Fruit fly (Drosophila melanogaster) whole organism, embryonic: Measurements from ENCODE around the gene CG4955.

Experiments
- Abd-B ChIP-seq: fragments of 200-800 bp; sonication (Bioruptor generic); optimal IDR thresholded peaks from 2 replicates; lab custom pipeline; 2018; ENCODE audit warnings: missing biosample characterization, mild to moderate bottlenecking, missing genetic modification characterization, moderate library complexity
- Bgb ChIP-seq: fragments of 200-800 bp; sonication (Bioruptor generic); IDR thresholded peaks from 2 replicates; pipeline ENCODE4 v1.3.6; 2022; ENCODE audit warnings: missing biosample characterization, missing genetic modification characterization; ENCODE audit not compliant: partially characterized antibody
- CG10321 ChIP-seq: fragments of 200-800 bp; sonication (Bioruptor generic); IDR thresholded peaks from 2 replicates; pipeline ENCODE4 v1.3.6; 2022; ENCODE audit warnings: missing biosample characterization, missing genetic modification characterization
- CG10366 ChIP-seq: fragments of 200-800 bp; sonication (Bioruptor generic); IDR thresholded peaks from 2 replicates; pipeline ENCODE4 v1.3.6; 2022; ENCODE audit warnings: missing biosample characterization, missing genetic modification characterization
- CG10543 ChIP-seq: fragments of 200-800 bp; sonication (Bioruptor generic); optimal IDR thresholded peaks from 3 replicates; lab custom pipeline; 2017; ENCODE audit warnings: missing biosample characterization, mild to moderate bottlenecking, missing genetic modification characterization, moderate library complexity
- CG11695 ChIP-seq: fragments of 200-800 bp; sonication (Bioruptor generic); IDR thresholded peaks from 3 replicates; pipeline ENCODE4 v1.3.6; 2022; ENCODE audit warnings: missing biosample characterization, missing genetic modification characterization
- CG14710 ChIP-seq: fragments of 200-800 bp; sonication (Bioruptor generic); optimal IDR thresholded peaks from 3 replicates; lab custom pipeline; 2019; ENCODE audit warnings: missing biosample characterization, mild to moderate bottlenecking, missing genetic modification characterization, moderate library complexity
- CG14860 ChIP-seq: fragments of 200-800 bp; sonication (Bioruptor generic); IDR thresholded peaks from 3 replicates; pipeline ENCODE4 v1.3.6; 2022; ENCODE audit warnings: missing biosample characterization, missing genetic modification characterization; ENCODE audit not compliant: partially characterized antibody
- CG15514 ChIP-seq: fragments of 200-800 bp; sonication (Bioruptor generic); optimal IDR thresholded peaks from 3 replicates; lab custom pipeline; 2017; ENCODE audit warnings: missing biosample characterization, missing genetic modification characterization, mild to moderate bottlenecking, moderate library complexity, missing genetic modification reagents
- CG16863 ChIP-seq: fragments of 200-800 bp; sonication (Bioruptor generic); optimal IDR thresholded peaks from 3 replicates; lab custom pipeline; 2016; ENCODE audit warnings: missing biosample characterization, missing genetic modification characterization
- CG17359 ChIP-seq: fragments of 200-800 bp; sonication (Bioruptor generic); optimal IDR thresholded peaks from 3 replicates; lab custom pipeline; 2018; ENCODE audit warnings: missing biosample characterization, mild to moderate bottlenecking, missing genetic modification characterization, moderate library complexity
- CG18262 ChIP-seq: fragments of 200-800 bp; optimal IDR thresholded peaks from 3 replicates; lab custom pipeline; 2019; ENCODE audit warnings: missing biosample characterization, mild to moderate bottlenecking, missing genetic modification characterization, moderate library complexity
- CG32772 ChIP-seq: fragments of 200-800 bp; sonication (Bioruptor generic); IDR thresholded peaks from 2 replicates; pipeline ENCODE4 v1.3.6; 2022; ENCODE audit warnings: missing biosample characterization, missing genetic modification characterization
- CG4707 ChIP-seq: fragments of 200-800 bp; sonication (Bioruptor generic); optimal IDR thresholded peaks from 2 replicates; lab custom pipeline; 2018; ENCODE audit warnings: missing biosample characterization, mild to moderate bottlenecking, missing genetic modification characterization, moderate library complexity
- CG6654 ChIP-seq: fragments of 200-800 bp; sonication (Bioruptor generic); optimal IDR thresholded peaks from 2 replicates; lab custom pipeline; 2017; ENCODE audit warnings: missing biosample characterization, mild to moderate bottlenecking, missing genetic modification characterization
- CG8765 ChIP-seq: fragments of 200-800 bp; sonication (Bioruptor generic); IDR thresholded peaks from 2 replicates; pipeline ENCODE4 v1.3.6; 2022; ENCODE audit warnings: missing biosample characterization, missing genetic modification characterization
- Chrac-16 ChIP-seq: fragments of 200-800 bp; sonication (Bioruptor generic); optimal IDR thresholded peaks from 3 replicates; lab custom pipeline; 2016; ENCODE audit warnings: missing biosample characterization, missing genetic modification characterization
- CoRest ChIP-seq: fragments of 200-800 bp; sonication (Bioruptor generic); optimal IDR thresholded peaks from 3 replicates; lab custom pipeline; 2018; ENCODE audit warnings: missing biosample characterization, mild to moderate bottlenecking, missing genetic modification characterization, moderate library complexity
- Dp ChIP-seq: fragments of 200-800 bp; sonication (Bioruptor generic); optimal IDR thresholded peaks from 2 replicates; lab custom pipeline; 2018; ENCODE audit warnings: missing biosample characterization, mild to moderate bottlenecking, missing genetic modification characterization, moderate library complexity
- Ets65A ChIP-seq: fragments of 200-800 bp; sonication (Bioruptor generic); peaks from one replicate; lab custom pipeline; 2016; ENCODE audit warnings: missing biosample characterization, missing genetic modification characterization
- Hr51 ChIP-seq, 2 experiments: fragments of 200-800 bp; sonication (Bioruptor generic); optimal IDR thresholded peaks; 2 replicates in 1 of 2; 3 replicates in 1 of 2; lab custom pipeline; 2016 to 2018; ENCODE audit warnings: missing biosample characterization in 2 of 2, missing genetic modification characterization in 2 of 2, mild to moderate bottlenecking in 1 of 2, moderate library complexity in 1 of 2
- MBD-R2 ChIP-seq: fragments of 200-800 bp; sonication (Bioruptor generic); IDR thresholded peaks from 2 replicates; pipeline ENCODE4 v1.3.6; 2022; ENCODE audit warnings: missing biosample characterization, missing genetic modification characterization
- MESR4 ChIP-seq: fragments of 200-800 bp; sonication (Bioruptor generic); optimal IDR thresholded peaks from 2 replicates; lab custom pipeline; 2018; ENCODE audit warnings: missing biosample characterization, mild to moderate bottlenecking, missing genetic modification characterization, moderate library complexity
- Meics ChIP-seq: fragments of 200-800 bp; sonication (Bioruptor generic); optimal IDR thresholded peaks from 2 replicates; lab custom pipeline; 2017; ENCODE audit warnings: missing biosample characterization, mild to moderate bottlenecking, missing genetic modification characterization
- Nf-YC ChIP-seq: fragments of 200-800 bp; optimal IDR thresholded peaks from 3 replicates; lab custom pipeline; 2019; ENCODE audit warnings: missing biosample characterization, mild to moderate bottlenecking, missing genetic modification characterization, moderate library complexity
- Oaz ChIP-seq: fragments of 200-800 bp; sonication (Bioruptor generic); IDR thresholded peaks from 2 replicates; pipeline ENCODE4 v1.3.6; 2022; ENCODE audit warnings: missing biosample characterization, missing genetic modification characterization
- Scr ChIP-seq: fragments of 200-800 bp; sonication (Bioruptor generic); IDR thresholded peaks from 2 replicates; pipeline ENCODE4 v1.3.6; 2022; ENCODE audit warnings: missing biosample characterization, missing genetic modification characterization; ENCODE audit not compliant: partially characterized antibody
- Stat92E ChIP-seq, 3 experiments: fragments of >200 bp in 2 of 3; fragments of 200-800 bp in 1 of 3; sonication (Bioruptor generic) in 1 of 3; optimal IDR thresholded peaks; 2 replicates each; lab custom pipeline; 2017 to 2019; ENCODE audit warnings: missing biosample characterization in 3 of 3, missing genetic modification characterization in 3 of 3, mild to moderate bottlenecking in 1 of 3, moderate library complexity in 1 of 3
- Usf ChIP-seq: fragments of 200-800 bp; sonication (Bioruptor generic); optimal IDR thresholded peaks from 2 replicates; lab custom pipeline; 2017; ENCODE audit warnings: missing genotype, missing biosample characterization, missing genetic modification characterization
- cato ChIP-seq: fragments of 200-800 bp; sonication (Bioruptor generic); optimal IDR thresholded peaks from 2 replicates; lab custom pipeline; 2016; ENCODE audit warnings: missing biosample characterization, missing genetic modification characterization, borderline replicate concordance
- gce ChIP-seq: fragments of 200-800 bp; sonication (Bioruptor generic); IDR thresholded peaks from 3 replicates; pipeline ENCODE4 v1.3.6; 2022; ENCODE audit warnings: missing biosample characterization, missing genetic modification characterization
- grau ChIP-seq: fragments of 200-800 bp; optimal IDR thresholded peaks from 3 replicates; lab custom pipeline; 2019; ENCODE audit warnings: missing biosample characterization, mild to moderate bottlenecking, missing genetic modification characterization, moderate library complexity
- inv ChIP-seq: fragments of 200-800 bp; sonication (Bioruptor generic); IDR thresholded peaks from 2 replicates; pipeline ENCODE4 v1.3.6; 2022; ENCODE audit warnings: missing biosample characterization, missing genetic modification characterization; ENCODE audit not compliant: partially characterized antibody
- kah ChIP-seq: fragments of 200-800 bp; sonication (Bioruptor generic); optimal IDR thresholded peaks from 2 replicates; lab custom pipeline; 2018; ENCODE audit warnings: missing biosample characterization, mild to moderate bottlenecking, missing genetic modification characterization
- lov ChIP-seq, 2 experiments: fragments of 200-800 bp in 1 of 2; fragments of >200 bp in 1 of 2; sonication (Bioruptor generic) in 1 of 2; IDR thresholded peaks in 1 of 2; optimal IDR thresholded peaks in 1 of 2; 2 replicates in 1 of 2; 3 replicates in 1 of 2; pipeline versions ENCODE4 v1.3.6 to Lab custom; 2017 to 2022; ENCODE audit warnings: missing biosample characterization in 1 of 2, missing genetic modification characterization in 1 of 2
- luna ChIP-seq: fragments of 200-800 bp; sonication (Bioruptor generic); optimal IDR thresholded peaks from 2 replicates; lab custom pipeline; 2016; ENCODE audit warnings: missing biosample characterization, missing genetic modification characterization
- mam ChIP-seq: fragments of 200-800 bp; sonication (Bioruptor generic); optimal IDR thresholded peaks from 3 replicates; lab custom pipeline; 2016; ENCODE audit warnings: missing biosample characterization, missing genetic modification characterization
- oc ChIP-seq: fragments of 200-800 bp; sonication (Bioruptor generic); optimal IDR thresholded peaks from 2 replicates; lab custom pipeline; 2018; ENCODE audit warnings: missing biosample characterization, mild to moderate bottlenecking, missing genetic modification characterization, moderate library complexity
- pzg ChIP-seq: fragments of 200-800 bp; sonication (Bioruptor generic); optimal IDR thresholded peaks from 3 replicates; lab custom pipeline; 2018; ENCODE audit warnings: missing biosample characterization, mild to moderate bottlenecking, missing genetic modification characterization, moderate library complexity
- run ChIP-seq: fragments of 200-800 bp; sonication (Bioruptor generic); optimal IDR thresholded peaks from 3 replicates; lab custom pipeline; 2018; ENCODE audit warnings: missing biosample characterization, mild to moderate bottlenecking, missing genetic modification characterization
- schlank ChIP-seq: fragments of 200-800 bp; sonication (Bioruptor generic); optimal IDR thresholded peaks from 2 replicates; lab custom pipeline; 2018; ENCODE audit warnings: missing biosample characterization, mild to moderate bottlenecking, missing genetic modification characterization
- sqz ChIP-seq: fragments of 200-800 bp; sonication (Bioruptor generic); optimal IDR thresholded peaks from 3 replicates; lab custom pipeline; 2018; ENCODE audit warnings: missing biosample characterization, mild to moderate bottlenecking, missing genetic modification characterization
- stc ChIP-seq: fragments of 200-800 bp; sonication (Bioruptor generic); IDR thresholded peaks from 2 replicates; pipeline ENCODE4 v1.3.6; 2022; ENCODE audit warnings: missing biosample characterization, missing genetic modification characterization
- stwl ChIP-seq: fragments of 200-800 bp; sonication (Bioruptor generic); optimal IDR thresholded peaks from 3 replicates; lab custom pipeline; 2018; ENCODE audit warnings: missing biosample characterization, mild to moderate bottlenecking, missing genetic modification characterization, moderate library complexity
- wor ChIP-seq: fragments of 200-800 bp; sonication (Bioruptor generic); IDR thresholded peaks from 2 replicates; pipeline ENCODE4 v1.3.6; 2022; ENCODE audit warnings: missing biosample characterization, missing genetic modification characterization
- zen ChIP-seq: fragments of 200-800 bp; sonication (Bioruptor generic); optimal IDR thresholded peaks from 3 replicates; lab custom pipeline; 2018; ENCODE audit warnings: missing biosample characterization, mild to moderate bottlenecking, missing genetic modification characterization, moderate library complexity
- zen2 ChIP-seq: fragments of 200-800 bp; sonication (Bioruptor generic); IDR thresholded peaks from 3 replicates; pipeline ENCODE4 v1.3.6; 2022; ENCODE audit warnings: missing biosample characterization, missing genetic modification characterization; ENCODE audit not compliant: partially characterized antibody

Gene CG4955

DNA sequence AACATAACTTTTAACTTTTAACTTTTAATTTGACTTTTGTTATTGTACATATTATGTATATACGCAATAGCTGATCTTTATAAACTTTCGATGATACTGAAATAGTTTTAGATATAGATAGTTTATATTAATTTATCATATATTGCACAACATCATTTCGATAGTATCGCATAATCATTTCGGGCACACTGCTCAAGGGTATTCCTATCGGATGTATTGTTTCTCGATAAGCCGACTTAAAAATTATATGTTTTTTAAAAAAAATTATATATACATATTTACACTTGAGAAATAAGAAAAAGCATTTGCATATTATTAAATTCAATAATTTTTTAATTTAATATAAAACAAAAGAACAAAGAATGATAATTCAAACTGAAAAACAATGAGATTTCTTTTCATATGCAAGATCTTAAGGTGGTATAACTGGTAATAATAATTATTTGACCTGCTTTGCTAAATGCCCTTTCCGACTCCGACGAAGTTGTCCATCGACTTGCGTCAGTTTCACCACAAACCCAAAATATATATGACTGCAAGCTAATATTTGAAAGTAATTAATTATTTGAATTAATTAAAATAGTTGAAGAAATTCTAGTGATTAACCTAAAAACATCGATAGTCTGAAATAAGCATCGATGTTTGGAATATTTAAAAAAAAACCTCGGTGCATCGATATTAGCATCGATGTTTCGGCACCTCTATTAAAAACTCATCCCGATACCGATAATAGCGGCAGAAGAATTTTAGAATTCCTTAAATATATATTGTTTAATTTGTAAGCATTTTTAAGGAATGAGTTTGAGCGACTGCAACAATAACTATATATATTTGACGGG lies 2.9 kb upstream of the CG4955 start, which contains the start of gene CG4949 (continued):
- TF ChIP-seq CG32772 (GFP tag; lab: Robert Waterston, UW) (0 out of 2 replicates have a peak, but pooled peaks have one; percentile 16), CG8765 (no peak), Stat92E (GFP tag; optimal IDR thresholded peaks at IDR 0.05; lab: Kevin White, UChicago) (no peak), cato (GFP tag; lab: Kevin White, UChicago) (no peak), Oaz (GFP tag; lab: Robert Waterston, UW) (no peak), schlank (no peak), Meics (GFP tag; lab: Kevin White, UChicago) (peak; percentile 2), CG15514 (GFP tag; lab: Kevin White, UChicago) (peak; percentile 25), Scr (GFP tag; lab: Robert Waterston, UW) (peak; percentile 82), oc (no peak), Ets65A (peak; percentile 20), CoRest (tag; lab: Kevin White, UChicago) (peak; percentile 14), CG14710 (tag; lab: Kevin White, UChicago) (peak; percentile 69), mam (GFP tag; lab: Kevin White, UChicago) (no peak), grau (tag; lab: Kevin White, UChicago) (peak; percentile 21), CG17359 (tag; lab: Kevin White, UChicago) (no peak), CG4707 (GFP tag; lab: Kevin White, UChicago) (no peak), run (tag; lab: Kevin White, UChicago) (no peak), Hr51 (GFP tag; optimal IDR thresholded peaks at IDR 0.05; lab: Kevin White, UChicago) (peak in 1 of 2 experiments; percentile 48), sqz (GFP tag; lab: Kevin White, UChicago) (peak; percentile 55), CG18262 (tag; lab: Kevin White, UChicago) (peak; percentile 56), Usf (no peak), CG16863 (no peak), CG10321 (GFP tag; lab: Robert Waterston, UW) (no peak), MESR4 (peak; percentile 23), CG10543 (GFP tag; lab: Kevin White, UChicago) (peak; percentile 14), luna (GFP tag; lab: Kevin White, UChicago) (no peak), Bgb (GFP tag; lab: Robert Waterston, UW) (peak; percentile 91), wor (GFP tag; lab: Robert Waterston, UW) (no peak), CG11695 (GFP tag; lab: Robert Waterston, UW) (no peak), stc (peak; percentile 32; the same call in 1 of the 2 replicates), CG6654 (GFP tag; lab: Kevin White, UChicago) (no peak), Chrac-16 (GFP tag; lab: Kevin White, UChicago) (no peak), gce (GFP tag; lab: Robert Waterston, UW) (0 out of 3 replicates have a peak, but pooled peaks have one; percentile 15), Dp (peak; percentile 29), CG10366 (GFP tag; lab: Robert Waterston, UW) (no peak), Nf-YC (tag; lab: Kevin White, UChicago) (peak; percentile 8), lov (optimal IDR thresholded peaks at IDR 0.05; lab: Kevin White, UChicago) (no peak), lov (GFP tag; IDR thresholded peaks at IDR 0.05; lab: Robert Waterston, UW) (no peak), stwl (tag; lab: Kevin White, UChicago) (peak; percentile 42), MBD-R2 (GFP tag; lab: Robert Waterston, UW) (peak; percentile 32; the same call in 1 of the 2 replicates), inv (peak; percentile 80), Abd-B (GFP tag; lab: Kevin White, UChicago) (no peak), kah (GFP tag; lab: Kevin White, UChicago) (no peak), pzg (GFP tag; lab: Kevin White, UChicago) (peak; percentile 36), zen2 (GFP tag; lab: Robert Waterston, UW) (peak; percentile 87), CG14860 (peak; percentile 85), zen (tag; lab: Kevin White, UChicago) (no peak)
